Fruit fly (Drosophila melanogaster): ENCODE results near the gene pon.

The pon gene

dm6 chrX:4616865-4617669 is 19.1 kb upstream of the pon start, which contains the start of gene peb (continued):
- no peak for TF ChIP-seq CG11902 (GFP tag; optimal IDR thresholded peaks at IDR 0.05)
- no peak for TF ChIP-seq CG10669 (GFP tag; optimal IDR thresholded peaks at IDR 0.05)
- TF ChIP-seq Ets21C (GFP tag; optimal IDR thresholded peaks at IDR 0.05): peak; percentile 44
- peak; percentile 26 for TF ChIP-seq acj6 (GFP tag; optimal IDR thresholded peaks at IDR 0.05)
- TF ChIP-seq CG11294 (GFP tag; IDR thresholded peaks at IDR 0.05): no peak
- no peak for TF ChIP-seq CG3032 (tag; optimal IDR thresholded peaks at IDR 0.05)
- peak; percentile 49 for TF ChIP-seq topi (GFP tag; optimal IDR thresholded peaks at IDR 0.05)
- TF ChIP-seq Hr39 (GFP tag; optimal IDR thresholded peaks at IDR 0.05): peak; percentile 63
- TF ChIP-seq esn (GFP tag; optimal IDR thresholded peaks at IDR 0.05): peak; percentile 64
- TF ChIP-seq Hr38 (GFP tag; optimal IDR thresholded peaks at IDR 0.05): no peak
- no peak for TF ChIP-seq Gug (GFP tag; IDR thresholded peaks at IDR 0.05)
- no peak for TF ChIP-seq net (GFP tag; optimal IDR thresholded peaks at IDR 0.05)
- TF ChIP-seq achi (GFP tag; optimal IDR thresholded peaks at IDR 0.05): no peak
- no peak for TF ChIP-seq Eip93F (GFP tag; optimal IDR thresholded peaks at IDR 0.05)
- TF ChIP-seq salr (GFP tag; optimal IDR thresholded peaks at IDR 0.05): no peak
- no peak for TF ChIP-seq dac (GFP tag; optimal IDR thresholded peaks at IDR 0.05)

dm6 chrX:4618869-4619268 is 17.2 kb upstream of the pon start:
- TF ChIP-seq vri (GFP tag; optimal IDR thresholded peaks at IDR 0.05): peak; percentile 6
- no peak for TF ChIP-seq CG6276 (GFP tag; optimal IDR thresholded peaks at IDR 0.05)
- TF ChIP-seq topi (GFP tag; optimal IDR thresholded peaks at IDR 0.05): no peak
- no peak for TF ChIP-seq achi (GFP tag; optimal IDR thresholded peaks at IDR 0.05)
- no peak for TF ChIP-seq Gug (GFP tag; IDR thresholded peaks at IDR 0.05)
- no peak for TF ChIP-seq CG4318 (GFP tag; optimal IDR thresholded peaks at IDR 0.05)
- no peak for TF ChIP-seq CG10631 (GFP tag; optimal IDR thresholded peaks at IDR 0.05)
- no peak for TF ChIP-seq CG32006 (GFP tag; optimal IDR thresholded peaks at IDR 0.05)
- TF ChIP-seq svp (GFP tag): peak; percentile 38
- no peak for TF ChIP-seq Smox (GFP tag; optimal IDR thresholded peaks at IDR 0.05)

dm6 chrX:4627160-4627559 is 9.0 kb upstream of the pon start:
- TF ChIP-seq CG8632 (GFP tag; optimal IDR thresholded peaks at IDR 0.05): no peak
- peak; percentile 40 for TF ChIP-seq Eip78C (GFP tag)

- TF ChIP-seq acj6 (GFP tag; optimal IDR thresholded peaks at IDR 0.05) (no peak), achi (GFP tag; optimal IDR thresholded peaks at IDR 0.05) (no peak), Hr4 (GFP tag; optimal IDR thresholded peaks at IDR 0.05) (no peak), CG10669 (GFP tag; optimal IDR thresholded peaks at IDR 0.05) (no peak), net (GFP tag; optimal IDR thresholded peaks at IDR 0.05) (no peak), CG7368 (GFP tag; optimal IDR thresholded peaks at IDR 0.05) (no peak), Eip93F (GFP tag; optimal IDR thresholded peaks at IDR 0.05) (no peak), Smox (GFP tag; optimal IDR thresholded peaks at IDR 0.05) (no peak), Ets21C (GFP tag; optimal IDR thresholded peaks at IDR 0.05) (no peak), topi (GFP tag; optimal IDR thresholded peaks at IDR 0.05) (no peak), CG15336 (GFP tag; IDR thresholded peaks at IDR 0.05) (no peak), CG10631 (GFP tag; optimal IDR thresholded peaks at IDR 0.05) (no peak)
Measured at dm6 chrX:4630836-4631235, 5.3 kb upstream of the pon start, which contains the start of gene Alms1b. TSS of gene Alms1b (minus strand) at chrX:4630936.

dm6 chrX:4643887-4644286 is 7.8 kb downstream of the pon start, which contains the start of gene CG3081:
TSS of gene CG3081 (minus strand) at chrX:4643987.
- no peak for TF ChIP-seq CG16779 (tag; optimal IDR thresholded peaks at IDR 0.05)
- no peak for TF ChIP-seq Sox102F (GFP tag; optimal IDR thresholded peaks at IDR 0.05)
- no peak for TF ChIP-seq CG6276 (GFP tag; optimal IDR thresholded peaks at IDR 0.05)
- no peak for TF ChIP-seq fd59A (GFP tag; optimal IDR thresholded peaks at IDR 0.05)
- TF ChIP-seq esn (GFP tag; optimal IDR thresholded peaks at IDR 0.05): no peak
- no peak for TF ChIP-seq CG9139 (GFP tag; optimal IDR thresholded peaks at IDR 0.05)
- TF ChIP-seq CG11902 (GFP tag; optimal IDR thresholded peaks at IDR 0.05): no peak
- no peak for TF ChIP-seq CG3032 (tag; optimal IDR thresholded peaks at IDR 0.05)
- TF ChIP-seq fd85E (GFP tag; optimal IDR thresholded peaks at IDR 0.05): no peak
- no peak for TF ChIP-seq pdm3 (GFP tag; optimal IDR thresholded peaks at IDR 0.05)
- no peak for TF ChIP-seq CG1621 (tag; optimal IDR thresholded peaks at IDR 0.05)
- no peak for TF ChIP-seq ss (GFP tag; optimal IDR thresholded peaks at IDR 0.05)
- no peak for TF ChIP-seq CG31627 (GFP tag; optimal IDR thresholded peaks at IDR 0.05)
- TF ChIP-seq dac (GFP tag; optimal IDR thresholded peaks at IDR 0.05): no peak
- TF ChIP-seq Eip75B (GFP tag; optimal IDR thresholded peaks at IDR 0.05): no peak
- TF ChIP-seq acj6 (GFP tag; optimal IDR thresholded peaks at IDR 0.05): no peak
- TF ChIP-seq Lpt (GFP tag; optimal IDR thresholded peaks at IDR 0.05): no peak
- TF ChIP-seq Hr39 (GFP tag; optimal IDR thresholded peaks at IDR 0.05): no peak

Measured in whole organism, prepupa.